Fruit fly (Drosophila melanogaster): Measurements from ENCODE around the gene ND-13B.

ND-13B gene

DNA sequence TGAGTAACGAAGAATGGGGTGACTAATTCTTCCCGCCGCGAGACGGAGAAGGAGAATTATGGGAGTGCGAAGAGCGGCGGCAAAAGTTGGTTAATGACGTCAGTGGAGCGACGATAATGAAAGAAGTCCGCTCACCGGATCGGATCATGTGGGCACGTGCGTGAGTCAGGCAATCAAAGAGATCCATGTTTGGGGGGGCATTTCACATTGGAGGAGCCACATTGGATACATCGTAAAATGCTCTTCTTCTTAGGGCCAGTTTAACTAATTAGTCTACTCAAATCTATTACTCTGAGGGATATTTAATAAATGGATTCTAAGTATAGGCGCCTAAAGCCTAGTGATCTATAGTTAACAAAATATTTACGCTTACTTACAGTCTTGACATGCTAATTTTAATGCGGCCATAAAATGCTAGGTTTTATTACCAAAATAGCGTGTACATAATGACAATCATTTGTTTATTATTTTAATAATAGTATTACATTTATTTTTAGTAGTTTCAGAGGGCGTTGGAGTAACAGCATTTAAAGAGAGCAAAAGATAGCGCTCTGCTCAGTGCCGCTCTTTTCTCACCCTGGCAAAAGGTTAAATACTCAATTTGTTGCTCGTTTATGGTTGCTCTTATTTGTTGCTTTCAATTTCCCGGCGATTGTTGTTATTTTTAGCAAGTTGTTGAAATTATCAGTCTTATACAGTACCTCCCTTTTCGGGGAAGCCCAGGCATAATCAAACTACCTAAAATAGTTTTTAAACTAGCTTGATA lies 35.4 kb downstream of the ND-13B start:
- TF ChIP-seq GATAd (GFP tag; optimal IDR thresholded peaks at IDR 0.05) (no peak), Rel (GFP tag; optimal IDR thresholded peaks at IDR 0.05) (no peak), Rel (tag; optimal IDR thresholded peaks at IDR 0.05) (peak; percentile 7)

DNA sequence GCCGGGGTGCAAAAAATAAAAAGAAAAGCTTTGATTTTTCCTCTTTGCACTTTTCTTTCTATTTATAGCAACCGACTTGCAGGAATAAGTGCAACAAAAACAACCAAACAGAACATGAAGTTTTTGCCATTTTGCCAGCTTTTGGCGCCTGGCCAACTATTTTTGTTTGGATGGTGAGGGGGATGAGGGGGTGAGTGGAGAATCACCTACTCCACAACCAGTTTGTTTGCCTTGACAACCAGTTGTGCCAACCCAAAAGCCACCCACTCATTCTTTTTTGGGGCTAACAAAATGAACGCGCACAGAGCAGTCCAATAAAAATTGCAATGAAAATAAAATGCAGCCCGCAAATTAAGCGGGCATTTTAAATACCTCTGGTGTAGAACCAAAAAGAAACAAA lies 36.6 kb downstream of the ND-13B start:
- TF ChIP-seq CrebA (GFP tag; optimal IDR thresholded peaks at IDR 0.05; ENCODE audit: borderline replicate concordance) (no peak), Sp1 (GFP tag; optimal IDR thresholded peaks at IDR 0.05) (no peak), Abd-B (GFP tag; optimal IDR thresholded peaks at IDR 0.05) (no peak), brk (GFP tag; optimal IDR thresholded peaks at IDR 0.05) (no peak), ey (GFP tag; optimal IDR thresholded peaks at IDR 0.05) (no peak), dsf (GFP tag; optimal IDR thresholded peaks at IDR 0.05; ENCODE audit: borderline replicate concordance) (no peak), jim (GFP tag; optimal IDR thresholded peaks at IDR 0.05) (no peak), Jra (GFP tag; optimal IDR thresholded peaks at IDR 0.05) (no peak), Dfd (GFP tag; optimal IDR thresholded peaks at IDR 0.05) (no peak), lola (GFP tag; optimal IDR thresholded peaks at IDR 0.05) (no peak), tai (GFP tag; optimal IDR thresholded peaks at IDR 0.05) (no peak), rgr (GFP tag; optimal IDR thresholded peaks at IDR 0.05) (no peak), psq (GFP tag; optimal IDR thresholded peaks at IDR 0.05) (no peak), usp (GFP tag; optimal IDR thresholded peaks at IDR 0.05) (no peak), CG32264 (GFP tag; optimal IDR thresholded peaks at IDR 0.05) (no peak), fru (GFP tag; optimal IDR thresholded peaks at IDR 0.05) (no peak)

dm6 chr3L:10656451-10657198 lies 37.3 kb downstream of the ND-13B start:
- peak; percentile 46 for TF ChIP-seq OdsH (GFP tag; optimal IDR thresholded peaks at IDR 0.05)
- no peak for TF ChIP-seq Abd-B (GFP tag; optimal IDR thresholded peaks at IDR 0.05)
- TF ChIP-seq fru (GFP tag; optimal IDR thresholded peaks at IDR 0.05) = peak; percentile 21
- no peak for TF ChIP-seq brk (GFP tag; optimal IDR thresholded peaks at IDR 0.05)
- no peak for TF ChIP-seq HLH106 (tag; optimal IDR thresholded peaks at IDR 0.05)
- TF ChIP-seq Hnf4 (GFP tag; optimal IDR thresholded peaks at IDR 0.05) = peak; percentile 19
- peak; percentile 36 for TF ChIP-seq br (GFP tag; optimal IDR thresholded peaks at IDR 0.05)
- no peak for TF ChIP-seq Hr78 (GFP tag; optimal IDR thresholded peaks at IDR 0.05)
- peak; percentile 23 for TF ChIP-seq h (GFP tag; optimal IDR thresholded peaks at IDR 0.05)
- TF ChIP-seq woc (GFP tag; optimal IDR thresholded peaks at IDR 0.05) = no peak
- peak; percentile 57 for TF ChIP-seq Hr83 (GFP tag; optimal IDR thresholded peaks at IDR 0.05; ENCODE audit: poor library complexity, severe bottlenecking)
- no peak for TF ChIP-seq psq (GFP tag; optimal IDR thresholded peaks at IDR 0.05)
- TF ChIP-seq lola (GFP tag; optimal IDR thresholded peaks at IDR 0.05) = no peak
- no peak for TF ChIP-seq dsf (GFP tag; optimal IDR thresholded peaks at IDR 0.05; ENCODE audit: borderline replicate concordance)
- peak; percentile 12 for TF ChIP-seq sv (GFP tag; optimal IDR thresholded peaks at IDR 0.05)
- no peak for TF ChIP-seq dmrt93B (GFP tag; optimal IDR thresholded peaks at IDR 0.05)
- TF ChIP-seq rgr (GFP tag; optimal IDR thresholded peaks at IDR 0.05) = peak; percentile 25
- peak in 1 of 2 experiments; percentile 11 for TF ChIP-seq foxo (GFP tag; optimal IDR thresholded peaks at IDR 0.05)

dm6 chr3L:10654439-10654838 lies 39.5 kb downstream of the ND-13B start:
- no peak for TF ChIP-seq brk (GFP tag; optimal IDR thresholded peaks at IDR 0.05)
- TF ChIP-seq psq (GFP tag; optimal IDR thresholded peaks at IDR 0.05) = no peak
- TF ChIP-seq sv (GFP tag; optimal IDR thresholded peaks at IDR 0.05) = no peak
- TF ChIP-seq pan (optimal IDR thresholded peaks at IDR 0.05) = no peak
- no peak for TF ChIP-seq lola (GFP tag; optimal IDR thresholded peaks at IDR 0.05)

DNA sequence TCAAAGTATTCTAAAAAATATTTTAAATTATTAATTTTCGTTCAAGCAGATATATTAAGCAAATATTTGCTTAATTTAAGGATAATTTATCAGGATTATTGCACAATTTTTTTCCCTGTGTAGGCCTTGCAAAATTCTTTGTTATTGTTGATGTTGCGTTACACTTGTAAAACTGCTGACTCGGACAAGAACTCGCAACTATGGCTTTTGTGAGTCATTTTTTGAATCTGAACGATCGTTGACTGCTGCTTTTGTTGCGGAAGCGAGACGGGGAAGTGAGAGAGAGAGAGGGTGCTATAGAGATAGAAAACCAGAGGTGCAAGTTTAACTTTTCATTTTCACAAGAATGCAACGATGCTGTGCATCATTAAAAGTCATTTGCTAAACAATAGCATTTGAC lies 41.4 kb downstream of the ND-13B start:
- TF ChIP-seq pan (optimal IDR thresholded peaks at IDR 0.05) = no peak
- no peak for TF ChIP-seq foxo (GFP tag; optimal IDR thresholded peaks at IDR 0.05)
- TF ChIP-seq HLH106 (tag; optimal IDR thresholded peaks at IDR 0.05) = no peak
- TF ChIP-seq rgr (GFP tag; optimal IDR thresholded peaks at IDR 0.05) = no peak
- TF ChIP-seq fru (GFP tag; optimal IDR thresholded peaks at IDR 0.05) = no peak
- no peak for TF ChIP-seq CrebA (GFP tag; optimal IDR thresholded peaks at IDR 0.05; ENCODE audit: borderline replicate concordance)

Measured in whole organism, wandering third instar larva.